Fruit fly (Drosophila melanogaster): ENCODE measurements around the gene mRpL21.

The mRpL21 gene

DNA sequence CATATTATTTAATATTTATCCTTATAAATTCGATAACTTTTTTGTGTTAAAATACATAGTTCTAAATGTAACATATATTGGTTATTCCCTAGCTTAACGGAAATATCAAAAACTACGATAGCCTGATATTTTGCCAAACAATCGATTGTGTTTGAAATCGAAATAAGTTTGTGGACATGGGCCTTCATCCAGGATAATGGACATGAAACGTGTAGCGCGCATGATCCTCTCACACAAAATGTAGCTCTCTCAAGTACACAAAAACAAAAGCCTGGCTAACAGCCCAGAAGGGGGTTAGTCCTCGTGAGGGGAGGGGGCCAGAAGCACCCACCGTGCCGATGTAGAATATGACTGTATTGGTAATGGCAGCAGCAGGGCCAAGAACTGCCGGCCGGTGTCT is 17.1 kb downstream of the mRpL21 start (continued):
- no peak for TF ChIP-seq dysf (GFP tag; IDR thresholded peaks at IDR 0.05)
- TF ChIP-seq CG10209 (GFP tag; optimal IDR thresholded peaks at IDR 0.05) = no peak
- TF ChIP-seq CG12391 (tag; optimal IDR thresholded peaks at IDR 0.05) = no peak
- TF ChIP-seq Atf3 (GFP tag; optimal IDR thresholded peaks at IDR 0.05) = no peak
- peak; percentile 10 for TF ChIP-seq CG12071 (GFP tag; optimal IDR thresholded peaks at IDR 0.05)
- TF ChIP-seq sens-2 (GFP tag; IDR thresholded peaks at IDR 0.05) = no peak
- peak; percentile 94 for TF ChIP-seq ewg (GFP tag; optimal IDR thresholded peaks at IDR 0.05)
- no peak for TF ChIP-seq NFAT (GFP tag; IDR thresholded peaks at IDR 0.05)
- no peak for TF ChIP-seq CG9727 (GFP tag; optimal IDR thresholded peaks at IDR 0.05)
- peak; percentile 28 for TF ChIP-seq CG13894 (tag; optimal IDR thresholded peaks at IDR 0.05)
- TF ChIP-seq ssp (GFP tag; IDR thresholded peaks at IDR 0.05) = no peak
- TF ChIP-seq Med (GFP tag) = peak; percentile 3
- no peak for TF ChIP-seq kni (GFP tag; optimal IDR thresholded peaks at IDR 0.05)
- TF ChIP-seq abd-A (tag; optimal IDR thresholded peaks at IDR 0.05) = peak; percentile 32
- peak; percentile 75 for TF ChIP-seq pfk (GFP tag; optimal IDR thresholded peaks at IDR 0.05)
- TF ChIP-seq CG2889 (GFP tag; IDR thresholded peaks at IDR 0.05) = no peak
- TF ChIP-seq Blimp-1 (GFP tag; optimal IDR thresholded peaks at IDR 0.05) = no peak
- no peak for TF ChIP-seq CG2199 (GFP tag; IDR thresholded peaks at IDR 0.05)
- no peak for TF ChIP-seq Pdp1 (GFP tag; optimal IDR thresholded peaks at IDR 0.05)
- no peak for TF ChIP-seq CG10462 (GFP tag; optimal IDR thresholded peaks at IDR 0.05)
- no peak for TF ChIP-seq CG6654 (GFP tag; optimal IDR thresholded peaks at IDR 0.05)
- TF ChIP-seq CG15269 (tag; optimal IDR thresholded peaks at IDR 0.05) = no peak
- no peak for TF ChIP-seq E2f2 (GFP tag; IDR thresholded peaks at IDR 0.05)
- TF ChIP-seq CG3847 (GFP tag; IDR thresholded peaks at IDR 0.05) = no peak
- no peak for TF ChIP-seq Spps (tag; optimal IDR thresholded peaks at IDR 0.05)
- TF ChIP-seq repo (GFP tag; optimal IDR thresholded peaks at IDR 0.05) = no peak
- no peak for TF ChIP-seq Fer1 (GFP tag; optimal IDR thresholded peaks at IDR 0.05)
- TF ChIP-seq ERR (GFP tag; optimal IDR thresholded peaks at IDR 0.05) = no peak
- TF ChIP-seq CG10979 (tag; optimal IDR thresholded peaks at IDR 0.05) = no peak
- no peak for TF ChIP-seq nau (GFP tag; optimal IDR thresholded peaks at IDR 0.05)
- TF ChIP-seq CG11723 (GFP tag; optimal IDR thresholded peaks at IDR 0.05) = no peak
- TF ChIP-seq Deaf1 (tag; optimal IDR thresholded peaks at IDR 0.05) = peak; percentile 48
- TF ChIP-seq CG6272 (GFP tag; IDR thresholded peaks at IDR 0.05) = no peak
- no peak for TF ChIP-seq CG4360 (GFP tag; IDR thresholded peaks at IDR 0.05)
- no peak for TF ChIP-seq CG9932 (GFP tag; IDR thresholded peaks at IDR 0.05)
- no peak for TF ChIP-seq CG8281 (tag; optimal IDR thresholded peaks at IDR 0.05)
- no peak for TF ChIP-seq NC2β (GFP tag; optimal IDR thresholded peaks at IDR 0.05)
- no peak for TF ChIP-seq ap (GFP tag; IDR thresholded peaks at IDR 0.05)
- TF ChIP-seq Dek (tag; optimal IDR thresholded peaks at IDR 0.05) = no peak
- TF ChIP-seq slp2 (GFP tag; optimal IDR thresholded peaks at IDR 0.05) = no peak
- TF ChIP-seq z (GFP tag; IDR thresholded peaks at IDR 0.05) = no peak
- TF ChIP-seq fru (optimal IDR thresholded peaks at IDR 0.05) = no peak
- no peak for TF ChIP-seq Awh (GFP tag; IDR thresholded peaks at IDR 0.05)
- TF ChIP-seq lov (optimal IDR thresholded peaks at IDR 0.05) = no peak
- no peak for TF ChIP-seq lov (GFP tag; IDR thresholded peaks at IDR 0.05)
- no peak for TF ChIP-seq CG5953 (GFP tag; IDR thresholded peaks at IDR 0.05)
- no peak for TF ChIP-seq CG4328 (GFP tag; optimal IDR thresholded peaks at IDR 0.05)
- no peak for TF ChIP-seq Meics (GFP tag; optimal IDR thresholded peaks at IDR 0.05)
- TF ChIP-seq CG14860 (GFP tag; IDR thresholded peaks at IDR 0.05; ENCODE audit: partially characterized antibody) = 0 out of 3 replicates have a peak, but pooled peaks have one; percentile 27
- TF ChIP-seq HLH54F (GFP tag; optimal IDR thresholded peaks at IDR 0.05) = no peak
- TF ChIP-seq CG9817 (tag; optimal IDR thresholded peaks at IDR 0.05) = no peak
- no peak for TF ChIP-seq esg (GFP tag; conservative IDR thresholded peaks at IDR 0.05)
- no peak for TF ChIP-seq CG16863 (GFP tag; optimal IDR thresholded peaks at IDR 0.05)
